Fruit fly (Drosophila melanogaster): ENCODE results near the gene gzl.

DNA sequence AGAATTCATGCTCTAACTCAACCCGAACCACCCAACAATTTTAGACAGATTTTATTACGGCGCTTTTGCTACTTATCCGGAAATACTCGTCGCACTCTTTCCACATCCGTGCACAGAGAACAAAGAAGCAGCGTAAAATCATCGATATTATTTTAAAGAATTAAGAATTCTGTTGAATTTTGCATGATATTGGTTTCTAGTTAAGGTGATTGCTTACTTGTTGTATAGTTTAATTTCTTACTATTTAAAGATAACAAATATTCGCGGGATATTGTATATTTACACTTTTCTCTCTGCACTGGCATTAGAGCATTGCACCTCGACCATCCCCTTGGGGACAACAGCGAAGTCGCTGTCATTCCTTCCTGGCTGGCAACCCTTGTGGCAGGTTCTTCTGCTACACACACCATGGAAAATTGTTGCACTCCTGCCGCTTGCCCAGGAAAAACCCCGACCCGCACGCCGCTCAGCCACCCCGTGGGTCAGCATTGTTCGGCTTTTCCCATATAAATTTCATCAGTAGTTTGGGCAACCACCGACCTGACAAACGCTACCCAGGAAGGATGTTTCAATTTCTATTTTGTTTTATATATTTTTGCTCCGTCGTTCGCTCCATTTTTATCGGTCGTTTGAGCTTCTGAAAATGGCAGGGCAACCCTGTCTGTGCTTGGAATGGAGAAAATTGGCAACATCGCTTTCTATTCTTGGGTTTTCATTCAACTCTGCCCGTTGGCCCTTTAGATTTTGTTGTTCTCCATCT, 45.1 kb downstream of the gzl start:
- TF ChIP-seq CG1620 (GFP tag; optimal IDR thresholded peaks at IDR 0.05) (no peak), CG5204 (GFP tag; optimal IDR thresholded peaks at IDR 0.05) (no peak), CG33017 (tag; optimal IDR thresholded peaks at IDR 0.05) (no peak), Crg-1 (GFP tag; optimal IDR thresholded peaks at IDR 0.05) (no peak), ovo (GFP tag; optimal IDR thresholded peaks at IDR 0.05) (no peak), toe (GFP tag; optimal IDR thresholded peaks at IDR 0.05) (no peak), cnc (optimal IDR thresholded peaks at IDR 0.05) (no peak), bab1 (GFP tag; optimal IDR thresholded peaks at IDR 0.05) (no peak), tj (GFP tag; optimal IDR thresholded peaks at IDR 0.05) (no peak), CG7045 (GFP tag; optimal IDR thresholded peaks at IDR 0.05) (no peak), kay (GFP tag; ENCODE audit: borderline replicate concordance) (no peak)
